Fruit fly (Drosophila melanogaster) whole organism, embryonic: Measurements from ENCODE around the gene CG13306.

Source experiments
- CG10543 ChIP-seq: fragments of 200-800 bp; sonication (Bioruptor generic); optimal IDR thresholded peaks from 3 replicates; lab custom pipeline; 2017; ENCODE audit warnings: missing biosample characterization, mild to moderate bottlenecking, missing genetic modification characterization, moderate library complexity
- CG10959 ChIP-seq: fragments of 200-800 bp; sonication (Bioruptor generic); IDR thresholded peaks from 2 replicates; pipeline ENCODE4 v1.3.6; 2022; ENCODE audit warnings: missing biosample characterization, missing genetic modification characterization
- CG12769 ChIP-seq: fragments of 200-800 bp; sonication (Bioruptor generic); optimal IDR thresholded peaks from 2 replicates; lab custom pipeline; 2019; ENCODE audit warnings: missing biosample characterization, mild to moderate bottlenecking, missing genetic modification characterization, moderate library complexity
- CG13894 ChIP-seq: fragments of 200-800 bp; sonication (Bioruptor generic); optimal IDR thresholded peaks from 3 replicates; lab custom pipeline; 2018; ENCODE audit warnings: missing biosample characterization, mild to moderate bottlenecking, missing genetic modification characterization, moderate library complexity
- CG14441 ChIP-seq: fragments of 200-800 bp; sonication (Bioruptor generic); IDR thresholded peaks from 2 replicates; pipeline ENCODE4 v1.3.6; 2022; ENCODE audit warnings: missing biosample characterization, missing genetic modification characterization
- CG16815 ChIP-seq: fragments of 200-800 bp; sonication (Bioruptor generic); optimal IDR thresholded peaks from 3 replicates; lab custom pipeline; 2017; ENCODE audit warnings: missing biosample characterization, mild to moderate bottlenecking, missing genetic modification characterization
- CG17829 ChIP-seq: fragments of 200-800 bp; optimal IDR thresholded peaks from 2 replicates; lab custom pipeline; 2019; ENCODE audit warnings: missing biosample characterization, mild to moderate bottlenecking, missing genetic modification characterization, moderate library complexity
- CG32532 ChIP-seq: fragments of 200-800 bp; sonication (Bioruptor generic); IDR thresholded peaks from 2 replicates; pipeline ENCODE4 v1.3.6; 2022; ENCODE audit warnings: missing biosample characterization, missing genetic modification characterization
- CG32767 ChIP-seq: fragments of 200-800 bp; sonication (Bioruptor generic); IDR thresholded peaks from 2 replicates; pipeline ENCODE4 v1.3.6; 2022; ENCODE audit warnings: missing biosample characterization, missing genetic modification characterization
- CG32772 ChIP-seq: fragments of 200-800 bp; sonication (Bioruptor generic); IDR thresholded peaks from 2 replicates; pipeline ENCODE4 v1.3.6; 2022; ENCODE audit warnings: missing biosample characterization, missing genetic modification characterization
- CG33213 ChIP-seq: fragments of 200-800 bp; sonication (Bioruptor generic); optimal IDR thresholded peaks from 3 replicates; lab custom pipeline; 2016; ENCODE audit warnings: missing biosample characterization, missing genetic modification characterization
- CG4328 ChIP-seq: fragments of 200-800 bp; sonication (Bioruptor generic); optimal IDR thresholded peaks from 3 replicates; lab custom pipeline; 2017; ENCODE audit warnings: missing biosample characterization, missing genetic modification reagents, missing genetic modification characterization
- CG4820 ChIP-seq: fragments of 200-800 bp; sonication (Bioruptor generic); optimal IDR thresholded peaks from 3 replicates; lab custom pipeline; 2016; ENCODE audit warnings: missing biosample characterization, missing genetic modification characterization
- CG7745 ChIP-seq: fragments of 200-800 bp; sonication (Bioruptor generic); optimal IDR thresholded peaks from 2 replicates; lab custom pipeline; 2018; ENCODE audit warnings: missing biosample characterization, mild to moderate bottlenecking, missing genetic modification characterization, moderate library complexity
- CG8359 ChIP-seq: fragments of 200-800 bp; sonication (Bioruptor generic); optimal IDR thresholded peaks from 2 replicates; lab custom pipeline; 2017; ENCODE audit warnings: missing biosample characterization, mild to moderate bottlenecking, missing genetic modification characterization, borderline replicate concordance
- CG8478 ChIP-seq: fragments of >200 bp; optimal IDR thresholded peaks from 2 replicates; lab custom pipeline; 2018
- CG9437 ChIP-seq: fragments of 200-800 bp; sonication (Bioruptor generic); optimal IDR thresholded peaks from 2 replicates; lab custom pipeline; 2018; ENCODE audit warnings: missing biosample characterization, mild to moderate bottlenecking, missing genetic modification characterization
- Camta ChIP-seq: fragments of 200-800 bp; sonication (Bioruptor generic); optimal IDR thresholded peaks from 2 replicates; lab custom pipeline; 2016; ENCODE audit warnings: missing biosample characterization, missing genetic modification characterization
- Dad ChIP-seq: fragments of 200-800 bp; sonication (Bioruptor generic); optimal IDR thresholded peaks from 3 replicates; lab custom pipeline; 2016; ENCODE audit warnings: missing biosample characterization, missing genetic modification characterization
- Dll ChIP-seq: fragments of 200-800 bp; sonication (Bioruptor generic); IDR thresholded peaks from 4 replicates; pipeline ENCODE4 v1.3.6; 2022; ENCODE audit warnings: missing biosample characterization, missing genetic modification characterization; ENCODE audit not compliant: partially characterized antibody
- Eip74EF ChIP-seq, 2 experiments: fragments of 200-800 bp in 1 of 2; fragments of >200 bp in 1 of 2; sonication (Bioruptor generic) in 1 of 2; optimal IDR thresholded peaks; 2 replicates each; lab custom pipeline; 2017 to 2019; ENCODE audit warnings: missing biosample characterization in 2 of 2, missing genetic modification characterization in 2 of 2, mild to moderate bottlenecking in 1 of 2, moderate library complexity in 1 of 2
- Hsf ChIP-seq: fragments of 200-800 bp; sonication (Bioruptor generic); optimal IDR thresholded peaks from 3 replicates; lab custom pipeline; 2016; ENCODE audit warnings: missing biosample characterization, missing genetic modification characterization
- Med ChIP-seq: fragments of 200-800 bp; sonication (Bioruptor generic); peaks from one replicate; lab custom pipeline; 2016; ENCODE audit warnings: missing biosample characterization, missing genetic modification characterization, mild to moderate bottlenecking, inconsistent platforms, moderate library complexity
- Poxn ChIP-seq: fragments of 200-800 bp; sonication (Bioruptor generic); IDR thresholded peaks from 2 replicates; pipeline ENCODE4 v1.3.6; 2022; ENCODE audit warnings: missing biosample characterization, missing genetic modification characterization
- Rx ChIP-seq: fragments of 200-800 bp; sonication (Bioruptor generic); IDR thresholded peaks from 2 replicates; pipeline ENCODE4 v1.3.6; 2022; ENCODE audit warnings: missing biosample characterization, missing genetic modification characterization
- Spps ChIP-seq: fragments of 200-800 bp; sonication (Bioruptor generic); optimal IDR thresholded peaks from 2 replicates; lab custom pipeline; 2018; ENCODE audit warnings: missing biosample characterization, mild to moderate bottlenecking, missing genetic modification characterization
- Taf1 ChIP-seq: fragments of 200-800 bp; sonication (Bioruptor generic); IDR thresholded peaks from 2 replicates; pipeline ENCODE4 v1.3.6; 2022; ENCODE audit warnings: missing biosample characterization, missing genetic modification characterization
- abd-A ChIP-seq: fragments of 200-800 bp; sonication (Bioruptor generic); optimal IDR thresholded peaks from 3 replicates; lab custom pipeline; 2019; ENCODE audit warnings: missing biosample characterization, mild to moderate bottlenecking, missing genetic modification characterization, moderate library complexity
- chinmo ChIP-seq: fragments of 200-800 bp; sonication (Bioruptor generic); IDR thresholded peaks from 4 replicates; pipeline ENCODE4 v1.3.6; 2022; ENCODE audit warnings: missing biosample characterization, missing genetic modification characterization; ENCODE audit not compliant: partially characterized antibody
- ci ChIP-seq: fragments of 200-800 bp; sonication (Bioruptor generic); IDR thresholded peaks from 3 replicates; pipeline ENCODE4 v1.3.6; 2022; ENCODE audit warnings: missing biosample characterization, missing genetic modification characterization
- cwo ChIP-seq: fragments of 200-800 bp; sonication (Bioruptor generic); optimal IDR thresholded peaks from 3 replicates; lab custom pipeline; 2017; ENCODE audit warnings: missing biosample characterization, missing genetic modification characterization, mild to moderate bottlenecking, moderate library complexity, missing genetic modification reagents
- eve ChIP-seq, 2 experiments: fragments of >200 bp; optimal IDR thresholded peaks; 2 replicates each; lab custom pipeline; 2017; ENCODE audit warnings: missing biosample characterization in 2 of 2, missing genetic modification characterization in 2 of 2
- kay ChIP-seq: fragments of 200-800 bp; sonication (Bioruptor generic); optimal IDR thresholded peaks from 2 replicates; lab custom pipeline; 2016; ENCODE audit warnings: missing biosample characterization, missing genetic modification characterization
- klu ChIP-seq: fragments of 200-800 bp; sonication (Bioruptor generic); IDR thresholded peaks from 2 replicates; pipeline ENCODE4 v1.3.6; 2022; ENCODE audit warnings: missing biosample characterization, missing genetic modification characterization
- lola ChIP-seq, 3 experiments: fragments of >200 bp in 2 of 3; fragments of 200-800 bp in 1 of 3; sonication (Bioruptor generic) in 1 of 3; optimal IDR thresholded peaks; 2 replicates each; lab custom pipeline; 2017 to 2019; ENCODE audit warnings: missing biosample characterization in 3 of 3, missing genetic modification characterization in 3 of 3, mild to moderate bottlenecking in 1 of 3, moderate library complexity in 1 of 3
- nom ChIP-seq: fragments of 200-800 bp; sonication (Bioruptor generic); optimal IDR thresholded peaks from 2 replicates; lab custom pipeline; 2017; ENCODE audit warnings: missing biosample characterization, missing genetic modification characterization, mild to moderate bottlenecking, moderate library complexity, missing genetic modification reagents
- sd ChIP-seq: fragments of 200-800 bp; sonication (Bioruptor generic); optimal IDR thresholded peaks from 3 replicates; lab custom pipeline; 2018; ENCODE audit warnings: missing biosample characterization, mild to moderate bottlenecking, missing genetic modification characterization, moderate library complexity
- sisA ChIP-seq: fragments of 200-800 bp; sonication (Bioruptor generic); IDR thresholded peaks from 2 replicates; pipeline ENCODE4 v1.3.6; 2022; ENCODE audit warnings: missing biosample characterization, missing genetic modification characterization
- slbo ChIP-seq: fragments of 200-800 bp; sonication (Bioruptor generic); IDR thresholded peaks from 2 replicates; pipeline ENCODE4 v1.3.6; 2022; ENCODE audit warnings: missing biosample characterization, missing genetic modification characterization
- sob ChIP-seq: fragments of 200-800 bp; sonication (Bioruptor generic); IDR thresholded peaks from 2 replicates; pipeline ENCODE4 v1.3.6; 2022; ENCODE audit warnings: missing biosample characterization, missing genetic modification characterization
- sug ChIP-seq: fragments of 200-800 bp; optimal IDR thresholded peaks from 2 replicates; lab custom pipeline; 2019; ENCODE audit warnings: missing biosample characterization, mild to moderate bottlenecking, missing genetic modification characterization, moderate library complexity
- tgo ChIP-seq: fragments of 200-800 bp; sonication (Bioruptor generic); IDR thresholded peaks from 3 replicates; pipeline ENCODE4 v1.3.6; 2022; ENCODE audit warnings: missing biosample characterization, missing genetic modification characterization
- trh ChIP-seq: fragments of 200-800 bp; sonication (Bioruptor generic); optimal IDR thresholded peaks from 2 replicates; lab custom pipeline; 2016; ENCODE audit warnings: missing biosample characterization, missing genetic modification characterization
- vnd ChIP-seq: fragments of 200-800 bp; sonication (Bioruptor generic); IDR thresholded peaks from 3 replicates; pipeline ENCODE4 v1.3.6; 2022; ENCODE audit warnings: missing biosample characterization, missing genetic modification characterization; ENCODE audit not compliant: partially characterized antibody
- vvl ChIP-seq: fragments of 200-800 bp; sonication (Bioruptor generic); IDR thresholded peaks from 2 replicates; pipeline ENCODE4 v1.3.6; 2022; ENCODE audit warnings: missing biosample characterization, missing genetic modification characterization

The CG13306 gene

DNA sequence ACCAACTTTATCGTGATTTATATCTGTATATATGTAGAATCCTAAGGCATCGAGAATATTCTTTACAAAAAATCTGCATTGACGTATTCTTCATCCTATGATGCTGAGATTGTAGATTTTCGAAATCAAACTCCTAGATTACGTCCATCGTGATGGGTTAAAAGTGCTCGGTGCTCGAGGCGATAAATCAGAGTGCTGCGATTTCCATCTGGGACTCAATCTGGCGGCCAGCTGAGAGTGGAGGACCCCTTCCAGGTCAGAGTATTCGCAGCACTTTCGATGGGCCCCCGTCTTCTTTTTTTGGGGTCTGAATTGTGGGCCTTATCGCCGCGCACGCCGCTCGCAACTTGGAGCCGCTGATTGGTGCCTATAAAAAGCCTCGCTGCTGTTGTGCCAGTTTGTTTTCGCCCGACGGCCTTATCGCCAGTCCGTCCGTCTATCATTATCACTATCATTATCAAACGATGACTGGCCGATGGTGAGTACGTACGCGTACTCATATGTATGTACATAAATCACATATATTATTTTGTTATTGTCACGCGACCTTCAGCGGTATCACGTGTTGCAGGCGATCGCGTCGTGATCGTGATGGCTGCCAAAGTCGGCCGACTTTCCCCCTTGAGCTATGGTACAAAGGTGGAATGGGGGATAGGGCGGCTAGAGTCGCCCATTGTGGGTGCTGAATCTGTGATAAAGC lies 44.7 kb downstream of the CG13306 start (continued):
- TF ChIP-seq lola (GFP tag; optimal IDR thresholded peaks at IDR 0.05; lab: Kevin White, UChicago) (no peak), Hsf (GFP tag; lab: Kevin White, UChicago) (no peak), sug (tag; lab: Kevin White, UChicago) (peak; percentile 99), slbo (GFP tag; lab: Robert Waterston, UW) (peak; percentile 25; the same call in 1 of the 2 replicates), CG10543 (GFP tag; lab: Kevin White, UChicago) (peak; percentile 85), CG16815 (GFP tag; lab: Kevin White, UChicago) (no peak), sisA (GFP tag; lab: Robert Waterston, UW) (no peak), trh (GFP tag; lab: Kevin White, UChicago) (no peak), CG9437 (GFP tag; lab: Kevin White, UChicago) (no peak), Dad (GFP tag; lab: Kevin White, UChicago) (no peak), sob (GFP tag; lab: Robert Waterston, UW) (0 out of 2 replicates have a peak, but pooled peaks have one; percentile 19), Dll (GFP tag; lab: Robert Waterston, UW) (0 out of 4 replicates have a peak, but pooled peaks have one; percentile 11), nom (GFP tag; lab: Kevin White, UChicago) (peak; percentile 60), CG8359 (GFP tag; lab: Kevin White, UChicago) (no peak), CG14441 (GFP tag; lab: Robert Waterston, UW) (no peak), tgo (GFP tag; lab: Robert Waterston, UW) (no peak), Poxn (no peak), kay (GFP tag; lab: Kevin White, UChicago) (peak; percentile 44), CG32767 (GFP tag; lab: Robert Waterston, UW) (0 out of 2 replicates have a peak, but pooled peaks have one; percentile 18), ci (GFP tag; lab: Robert Waterston, UW) (peak; percentile 43; the same call in 2 of the 3 replicates), Eip74EF (GFP tag; optimal IDR thresholded peaks at IDR 0.05; lab: Kevin White, UChicago) (no peak), CG8478 (lab: Kevin White, UChicago) (no peak), klu (GFP tag; lab: Robert Waterston, UW) (no peak), CG32532 (GFP tag; lab: Robert Waterston, UW) (no peak), CG17829 (no peak), Camta (GFP tag; lab: Kevin White, UChicago) (no peak), eve (GFP tag; optimal IDR thresholded peaks at IDR 0.05; lab: Kevin White, UChicago) (no peak), CG10959 (GFP tag; lab: Robert Waterston, UW) (no peak)
- TF ChIP-seq, all 482 proteins: peak for 50

DNA sequence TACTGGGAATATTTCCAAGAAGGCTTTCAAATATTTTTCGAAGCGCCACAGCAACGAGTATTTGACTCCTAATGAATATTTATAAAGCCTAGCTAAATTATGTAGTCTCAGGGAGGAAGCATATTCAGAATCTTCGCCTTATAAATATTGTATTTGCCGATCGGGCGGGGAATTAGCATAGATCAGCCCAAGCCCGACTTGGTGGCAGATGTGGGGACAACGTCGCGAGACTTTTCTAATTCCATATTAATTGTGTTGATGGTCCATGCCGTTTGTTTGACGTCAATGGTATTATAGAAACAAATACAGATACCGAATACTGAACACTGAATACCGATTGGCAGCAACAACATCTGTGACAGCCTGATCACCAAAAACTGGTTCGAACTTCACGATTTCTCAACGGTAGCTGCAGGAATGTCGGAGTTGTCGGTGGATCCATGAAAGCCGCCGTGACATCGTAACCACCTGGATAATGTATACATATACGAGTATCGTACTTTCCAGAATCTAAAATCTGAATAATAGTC lies 45.8 kb downstream of the CG13306 start:
- TF ChIP-seq cwo (GFP tag; lab: Kevin White, UChicago) (peak; percentile 68), Med (peak; percentile 82), Taf1 (GFP tag; lab: Robert Waterston, UW) (no peak), sd (tag; lab: Kevin White, UChicago) (peak; percentile 85), CG33213 (GFP tag; lab: Kevin White, UChicago) (no peak), Rx (GFP tag; lab: Robert Waterston, UW) (no peak), Spps (tag; lab: Kevin White, UChicago) (no peak), CG32772 (GFP tag; lab: Robert Waterston, UW) (no peak), chinmo (GFP tag; lab: Robert Waterston, UW) (0 out of 4 replicates have a peak, but pooled peaks have one; percentile 31), CG7745 (tag; lab: Kevin White, UChicago) (no peak), CG12769 (tag; lab: Kevin White, UChicago) (peak; percentile 69), CG4820 (GFP tag; lab: Kevin White, UChicago) (no peak), CG4328 (GFP tag; lab: Kevin White, UChicago) (no peak), vnd (GFP tag; lab: Robert Waterston, UW) (no peak), abd-A (tag; lab: Kevin White, UChicago) (peak; percentile 0), CG13894 (tag; lab: Kevin White, UChicago) (peak; percentile 90), vvl (GFP tag; lab: Robert Waterston, UW) (peak; percentile 66)
- TF ChIP-seq, all 482 proteins: peak for 8
